Fruit fly (Drosophila melanogaster) Kc167 (cell line): ENCODE data around the gene Invadolysin.

ENCODE experiments used
- Myc ChIP-seq: fragments of >200 bp; optimal IDR thresholded peaks from 2 replicates; lab custom pipeline; 2017; ENCODE audit warnings: missing external identifiers
- Sin3A ChIP-seq: fragments of >200 bp; optimal IDR thresholded peaks from 2 replicates; lab custom pipeline; 2018; ENCODE audit warnings: missing external identifiers
- h ChIP-seq: fragments of >200 bp; optimal IDR thresholded peaks from 3 replicates; lab custom pipeline; 2018; ENCODE audit warnings: missing external identifiers

- TF ChIP-seq Myc (no peak), h (lab: Kevin White, UChicago) (no peak), Sin3A (lab: Kevin White, UChicago) (no peak)
Observed at dm6 chr3R:10151830-10152513, 7.5 kb downstream of the Invadolysin start, which contains the start of gene CG34303.
